Fruit fly (Drosophila melanogaster) whole organism, embryonic: ENCODE results near the gene CG17780.
A peak's percentile ranks its signal among the peaks of the same experiment; 100 is the strongest.

Experiments used
- Abd-B ChIP-seq: fragments of 200-800 bp; sonication (Bioruptor generic); optimal IDR thresholded peaks from 2 replicates; lab custom pipeline; 2018; ENCODE audit warnings: missing biosample characterization, mild to moderate bottlenecking, missing genetic modification characterization, moderate library complexity
- Aef1 ChIP-seq: fragments of 200-800 bp; sonication (Bioruptor generic); IDR thresholded peaks from 3 replicates; pipeline ENCODE4 v1.3.6; 2022; ENCODE audit warnings: missing biosample characterization, missing genetic modification characterization
- Antp ChIP-seq: fragments of 200-800 bp; sonication (Bioruptor generic); optimal IDR thresholded peaks from 3 replicates; lab custom pipeline; 2016; ENCODE audit warnings: missing biosample characterization, missing genetic modification characterization
- Blimp-1 ChIP-seq: fragments of 200-800 bp; sonication (Bioruptor generic); optimal IDR thresholded peaks from 3 replicates; lab custom pipeline; 2018; ENCODE audit warnings: missing biosample characterization, missing genetic modification characterization, mild to moderate bottlenecking, moderate library complexity, missing genetic modification reagents
- CG10274 ChIP-seq: fragments of 200-800 bp; sonication (Bioruptor generic); optimal IDR thresholded peaks from 3 replicates; lab custom pipeline; 2017; ENCODE audit warnings: missing biosample characterization, mild to moderate bottlenecking, missing genetic modification characterization
- CG10431 ChIP-seq: fragments of 200-800 bp; sonication (Bioruptor generic); optimal IDR thresholded peaks from 3 replicates; lab custom pipeline; 2018; ENCODE audit warnings: missing biosample characterization, mild to moderate bottlenecking, missing genetic modification characterization
- CG10462 ChIP-seq: fragments of 200-800 bp; sonication (Bioruptor generic); optimal IDR thresholded peaks from 2 replicates; lab custom pipeline; 2016; ENCODE audit warnings: missing biosample characterization, missing genetic modification characterization
- CG11560 ChIP-seq: fragments of 200-800 bp; sonication (Bioruptor generic); IDR thresholded peaks from 3 replicates; pipeline ENCODE4 v1.3.6; 2022; ENCODE audit warnings: missing biosample characterization, missing genetic modification characterization
- CG12659 ChIP-seq: fragments of 200-800 bp; sonication (Bioruptor generic); optimal IDR thresholded peaks from 3 replicates; lab custom pipeline; 2017; ENCODE audit warnings: mild to moderate bottlenecking, missing biosample characterization, missing genetic modification reagents, missing genetic modification characterization
- CG13287 ChIP-seq: fragments of 200-800 bp; sonication (Bioruptor generic); IDR thresholded peaks from 2 replicates; pipeline ENCODE4 v1.3.6; 2022; ENCODE audit warnings: missing biosample characterization, missing genetic modification characterization; ENCODE audit not compliant: partially characterized antibody
- CG16863 ChIP-seq: fragments of 200-800 bp; sonication (Bioruptor generic); optimal IDR thresholded peaks from 3 replicates; lab custom pipeline; 2016; ENCODE audit warnings: missing biosample characterization, missing genetic modification characterization
- CG1832 ChIP-seq: fragments of 200-800 bp; sonication (Bioruptor generic); optimal IDR thresholded peaks from 2 replicates; lab custom pipeline; 2017; ENCODE audit warnings: missing biosample characterization, mild to moderate bottlenecking, missing genetic modification characterization, inconsistent platforms
- CG18476 ChIP-seq: fragments of 200-800 bp; sonication (Bioruptor generic); optimal IDR thresholded peaks from 2 replicates; lab custom pipeline; 2016; ENCODE audit warnings: missing biosample characterization, mild to moderate bottlenecking, missing genetic modification characterization
- CG18619 ChIP-seq: fragments of 200-800 bp; sonication (Bioruptor generic); optimal IDR thresholded peaks from 3 replicates; lab custom pipeline; 2017; ENCODE audit warnings: missing biosample characterization, mild to moderate bottlenecking, missing genetic modification characterization
- CG30020 ChIP-seq: fragments of 200-800 bp; optimal IDR thresholded peaks from 2 replicates; lab custom pipeline; 2019; ENCODE audit warnings: missing biosample characterization, mild to moderate bottlenecking, missing genetic modification characterization, moderate library complexity
- CG3726 ChIP-seq: fragments of 200-800 bp; sonication (Bioruptor generic); IDR thresholded peaks from 3 replicates; pipeline ENCODE4, ENCODE4 v1.3.6; 2022; ENCODE audit warnings: missing biosample characterization, missing genetic modification characterization
- CG6765 ChIP-seq: fragments of 200-800 bp; sonication (Bioruptor generic); optimal IDR thresholded peaks from 3 replicates; lab custom pipeline; 2017; ENCODE audit warnings: missing biosample characterization, mild to moderate bottlenecking, missing genetic modification characterization
- CG7556 ChIP-seq: fragments of 200-800 bp; sonication (Bioruptor generic); optimal IDR thresholded peaks from 2 replicates; lab custom pipeline; 2017; ENCODE audit warnings: missing biosample characterization, mild to moderate bottlenecking, missing genetic modification characterization
- CG9437 ChIP-seq: fragments of 200-800 bp; sonication (Bioruptor generic); optimal IDR thresholded peaks from 2 replicates; lab custom pipeline; 2018; ENCODE audit warnings: missing biosample characterization, mild to moderate bottlenecking, missing genetic modification characterization
- CG9797 ChIP-seq: fragments of 200-800 bp; sonication (Bioruptor generic); optimal IDR thresholded peaks from 3 replicates; lab custom pipeline; 2018; ENCODE audit warnings: missing biosample characterization, mild to moderate bottlenecking, missing genetic modification characterization
- Dek ChIP-seq: fragments of 200-800 bp; sonication (Bioruptor generic); optimal IDR thresholded peaks from 3 replicates; lab custom pipeline; 2019; ENCODE audit warnings: missing biosample characterization, mild to moderate bottlenecking, missing genetic modification characterization, moderate library complexity
- Dll ChIP-seq: fragments of 200-800 bp; sonication (Bioruptor generic); IDR thresholded peaks from 4 replicates; pipeline ENCODE4 v1.3.6; 2022; ENCODE audit warnings: missing biosample characterization, missing genetic modification characterization; ENCODE audit not compliant: partially characterized antibody
- Doc3 ChIP-seq: fragments of 200-800 bp; sonication (Bioruptor generic); IDR thresholded peaks from 3 replicates; pipeline ENCODE4 v1.3.6; 2022; ENCODE audit warnings: missing biosample characterization, missing genetic modification characterization; ENCODE audit not compliant: partially characterized antibody
- Eip74EF ChIP-seq, 2 experiments: fragments of 200-800 bp in 1 of 2; fragments of >200 bp in 1 of 2; sonication (Bioruptor generic) in 1 of 2; optimal IDR thresholded peaks; 2 replicates each; lab custom pipeline; 2017 to 2019; ENCODE audit warnings: missing biosample characterization in 2 of 2, missing genetic modification characterization in 2 of 2, mild to moderate bottlenecking in 1 of 2, moderate library complexity in 1 of 2
- HLH4C ChIP-seq: fragments of 200-800 bp; sonication (Bioruptor generic); IDR thresholded peaks from 3 replicates; pipeline ENCODE4 v1.3.6; 2022; ENCODE audit warnings: missing biosample characterization, missing genetic modification characterization; ENCODE audit not compliant: partially characterized antibody
- Lhr ChIP-seq: fragments of 200-800 bp; sonication (Bioruptor generic); optimal IDR thresholded peaks from 3 replicates; lab custom pipeline; 2017; ENCODE audit warnings: mild to moderate bottlenecking, missing biosample characterization, missing genetic modification reagents, missing genetic modification characterization
- Lpt ChIP-seq: fragments of >200 bp; optimal IDR thresholded peaks from 2 replicates; lab custom pipeline; 2018; ENCODE audit warnings: missing biosample characterization, missing genetic modification characterization
- MESR4 ChIP-seq: fragments of 200-800 bp; sonication (Bioruptor generic); optimal IDR thresholded peaks from 2 replicates; lab custom pipeline; 2018; ENCODE audit warnings: missing biosample characterization, mild to moderate bottlenecking, missing genetic modification characterization, moderate library complexity
- NK7.1 ChIP-seq: fragments of 200-800 bp; sonication (Bioruptor generic); optimal IDR thresholded peaks from 3 replicates; lab custom pipeline; 2016; ENCODE audit warnings: missing biosample characterization, missing genetic modification characterization
- Nf-YB ChIP-seq: fragments of 200-800 bp; sonication (Bioruptor generic); optimal IDR thresholded peaks from 3 replicates; lab custom pipeline; 2019; ENCODE audit warnings: missing biosample characterization, mild to moderate bottlenecking, missing genetic modification characterization, moderate library complexity
- Spps ChIP-seq: fragments of 200-800 bp; sonication (Bioruptor generic); optimal IDR thresholded peaks from 2 replicates; lab custom pipeline; 2018; ENCODE audit warnings: missing biosample characterization, mild to moderate bottlenecking, missing genetic modification characterization
- YL-1 ChIP-seq: fragments of 200-800 bp; sonication (Bioruptor generic); optimal IDR thresholded peaks from 3 replicates; lab custom pipeline; 2017; ENCODE audit warnings: missing biosample characterization, mild to moderate bottlenecking, missing genetic modification characterization
- bowl ChIP-seq: fragments of 200-800 bp; sonication (Bioruptor generic); IDR thresholded peaks from 2 replicates; pipeline ENCODE4 v1.3.6; 2022; ENCODE audit warnings: missing biosample characterization, missing genetic modification characterization
- btn ChIP-seq: fragments of 200-800 bp; sonication (Bioruptor generic); optimal IDR thresholded peaks from 2 replicates; lab custom pipeline; 2016; ENCODE audit warnings: missing biosample characterization, missing genetic modification characterization
- gcm2 ChIP-seq: fragments of 200-800 bp; sonication (Bioruptor generic); optimal IDR thresholded peaks from 2 replicates; lab custom pipeline; 2016; ENCODE audit warnings: missing biosample characterization, missing genetic modification characterization
- gsb ChIP-seq: fragments of 200-800 bp; sonication (Bioruptor generic); IDR thresholded peaks from 2 replicates; pipeline ENCODE4 v1.3.6; 2022; ENCODE audit warnings: missing biosample characterization, missing genetic modification characterization
- hbn ChIP-seq: fragments of 200-800 bp; sonication (Bioruptor generic); IDR thresholded peaks from 2 replicates; pipeline ENCODE4 v1.3.6; 2022; ENCODE audit warnings: missing biosample characterization, missing genetic modification characterization; ENCODE audit not compliant: partially characterized antibody
- hth ChIP-seq: fragments of >200 bp; optimal IDR thresholded peaks from 2 replicates; lab custom pipeline; 2017; ENCODE audit warnings: inconsistent platforms
- kah ChIP-seq: fragments of 200-800 bp; sonication (Bioruptor generic); optimal IDR thresholded peaks from 2 replicates; lab custom pipeline; 2018; ENCODE audit warnings: missing biosample characterization, mild to moderate bottlenecking, missing genetic modification characterization
- kay ChIP-seq: fragments of 200-800 bp; sonication (Bioruptor generic); optimal IDR thresholded peaks from 2 replicates; lab custom pipeline; 2016; ENCODE audit warnings: missing biosample characterization, missing genetic modification characterization
- knrl ChIP-seq: fragments of 200-800 bp; sonication (Bioruptor generic); IDR thresholded peaks from 3 replicates; pipeline ENCODE4 v1.3.6; 2022; ENCODE audit warnings: missing biosample characterization, missing genetic modification characterization; ENCODE audit not compliant: partially characterized antibody
- otp ChIP-seq: fragments of 200-800 bp; sonication (Bioruptor generic); IDR thresholded peaks from 3 replicates; pipeline ENCODE4, ENCODE4 v1.3.6; 2022; ENCODE audit warnings: missing biosample characterization, missing genetic modification characterization
- pzg ChIP-seq: fragments of 200-800 bp; sonication (Bioruptor generic); optimal IDR thresholded peaks from 3 replicates; lab custom pipeline; 2018; ENCODE audit warnings: missing biosample characterization, mild to moderate bottlenecking, missing genetic modification characterization, moderate library complexity
- ro ChIP-seq: fragments of 200-800 bp; sonication (Bioruptor generic); IDR thresholded peaks from 2 replicates; pipeline ENCODE4 v1.3.6; 2022; ENCODE audit warnings: missing biosample characterization, missing genetic modification characterization
- seq ChIP-seq: fragments of 200-800 bp; sonication (Bioruptor generic); IDR thresholded peaks from 2 replicates; pipeline ENCODE4 v1.3.6; 2022; ENCODE audit warnings: missing biosample characterization, missing genetic modification characterization
- stc ChIP-seq: fragments of 200-800 bp; sonication (Bioruptor generic); IDR thresholded peaks from 2 replicates; pipeline ENCODE4 v1.3.6; 2022; ENCODE audit warnings: missing biosample characterization, missing genetic modification characterization
- stwl ChIP-seq: fragments of 200-800 bp; sonication (Bioruptor generic); optimal IDR thresholded peaks from 3 replicates; lab custom pipeline; 2018; ENCODE audit warnings: missing biosample characterization, mild to moderate bottlenecking, missing genetic modification characterization, moderate library complexity
- tna ChIP-seq: fragments of 200-800 bp; sonication (Bioruptor generic); IDR thresholded peaks from 2 replicates; pipeline ENCODE4 v1.3.6; 2022; ENCODE audit warnings: missing biosample characterization, missing genetic modification characterization; ENCODE audit not compliant: partially characterized antibody
- tup ChIP-seq: fragments of 200-800 bp; sonication (Bioruptor generic); optimal IDR thresholded peaks from 2 replicates; lab custom pipeline; 2016; ENCODE audit warnings: missing biosample characterization, mild to moderate bottlenecking, missing genetic modification characterization, moderate library complexity
- tx ChIP-seq: fragments of 200-800 bp; sonication (Bioruptor generic); optimal IDR thresholded peaks from 2 replicates; lab custom pipeline; 2016; ENCODE audit warnings: missing biosample characterization, missing genetic modification characterization

The CG17780 gene

DNA sequence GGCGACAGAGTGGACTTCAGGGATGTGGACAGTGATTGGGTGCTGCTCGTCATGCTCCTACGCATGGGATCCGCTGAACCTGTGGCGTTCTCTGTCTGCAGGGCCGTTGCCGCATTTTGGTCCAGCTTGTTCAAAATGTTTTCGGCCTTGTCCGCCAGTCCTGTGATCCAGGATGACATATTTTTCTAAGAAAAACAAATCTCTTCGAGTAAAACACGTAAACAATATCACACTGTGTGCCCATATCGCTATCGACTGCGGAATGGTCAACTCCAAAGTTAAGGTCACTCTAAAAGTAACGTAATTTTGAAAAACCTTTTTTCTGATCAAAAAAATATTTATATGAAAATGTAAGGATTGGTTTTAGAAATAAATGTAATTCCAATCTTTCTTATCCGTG, 27.2 kb downstream of the CG17780 start, which contains the start of gene Golgin84 (continued):
- no peak for TF ChIP-seq Blimp-1 (GFP tag; lab: Kevin White, UChicago)
- no peak for TF ChIP-seq ro (GFP tag; lab: Robert Waterston, UW)
- no peak for TF ChIP-seq CG18476 (GFP tag; lab: Kevin White, UChicago)
- TF ChIP-seq CG10462 (GFP tag; lab: Kevin White, UChicago) = no peak
- TF ChIP-seq CG7556 (GFP tag; lab: Kevin White, UChicago) = no peak
- TF ChIP-seq gcm2 (GFP tag; lab: Kevin White, UChicago) = no peak
- TF ChIP-seq Doc3 (GFP tag; lab: Robert Waterston, UW) = no peak
- no peak for TF ChIP-seq otp (GFP tag; lab: Robert Waterston, UW)
- TF ChIP-seq CG1832 (GFP tag; lab: Kevin White, UChicago) = no peak
- no peak for TF ChIP-seq CG10274 (GFP tag; lab: Kevin White, UChicago)
- TF ChIP-seq CG10431 (GFP tag; lab: Kevin White, UChicago) = no peak
- no peak for TF ChIP-seq hth (lab: Kevin White, UChicago)
- TF ChIP-seq CG13287 (GFP tag; lab: Robert Waterston, UW) = peak; percentile 16; the same call in 1 of the 2 replicates
- no peak for TF ChIP-seq btn (GFP tag; lab: Kevin White, UChicago)
- no peak for TF ChIP-seq kay (GFP tag; lab: Kevin White, UChicago)
- TF ChIP-seq Dek (tag; lab: Kevin White, UChicago) = no peak
- no peak for TF ChIP-seq Lpt (GFP tag; lab: Kevin White, UChicago)
- peak; percentile 89 for TF ChIP-seq CG9437 (GFP tag; lab: Kevin White, UChicago)
- peak; percentile 62 for TF ChIP-seq CG9797 (GFP tag; lab: Kevin White, UChicago)
- TF ChIP-seq MESR4 (GFP tag; lab: Kevin White, UChicago) = peak; percentile 59
- TF ChIP-seq Abd-B (GFP tag; lab: Kevin White, UChicago) = no peak
- TF ChIP-seq CG11560 (tag; lab: Robert Waterston, UW) = no peak
- no peak for TF ChIP-seq Nf-YB (GFP tag; lab: Kevin White, UChicago)
- no peak for TF ChIP-seq Aef1
- no peak for TF ChIP-seq tup
- TF ChIP-seq Dll (GFP tag; lab: Robert Waterston, UW) = no peak
- TF ChIP-seq stc (GFP tag; lab: Robert Waterston, UW) = no peak
- no peak for TF ChIP-seq NK7.1 (GFP tag; lab: Kevin White, UChicago)
- TF ChIP-seq CG18619 = no peak
- no peak for TF ChIP-seq bowl
- TF ChIP-seq tx (GFP tag; lab: Kevin White, UChicago) = no peak
- no peak for TF ChIP-seq seq (GFP tag; lab: Robert Waterston, UW)
- TF ChIP-seq CG16863 (GFP tag; lab: Kevin White, UChicago) = no peak
- TF ChIP-seq tna (GFP tag; lab: Robert Waterston, UW) = no peak
- no peak for TF ChIP-seq CG6765 (GFP tag; lab: Kevin White, UChicago)
- TF ChIP-seq Spps (tag; lab: Kevin White, UChicago) = no peak
- TF ChIP-seq stwl (tag; lab: Kevin White, UChicago) = peak; percentile 40
- TF ChIP-seq Antp = no peak
- TF ChIP-seq CG30020 (tag; lab: Kevin White, UChicago) = no peak
- TF ChIP-seq Eip74EF (GFP tag; optimal IDR thresholded peaks at IDR 0.05; lab: Kevin White, UChicago) = no peak
- no peak for TF ChIP-seq knrl
- 0 out of 3 replicates have a peak, but pooled peaks have one; percentile 28 for TF ChIP-seq CG3726 (GFP tag; lab: Robert Waterston, UW)
- no peak for TF ChIP-seq gsb (GFP tag; lab: Robert Waterston, UW)
- no peak for TF ChIP-seq Lhr (GFP tag; lab: Kevin White, UChicago)
- TF ChIP-seq kah (GFP tag; lab: Kevin White, UChicago) = no peak
- no peak for TF ChIP-seq CG12659 (GFP tag; lab: Kevin White, UChicago)
- peak; percentile 26 for TF ChIP-seq YL-1 (GFP tag; lab: Kevin White, UChicago)
- peak; percentile 36 for TF ChIP-seq pzg (GFP tag; lab: Kevin White, UChicago)
- TF ChIP-seq HLH4C (GFP tag; lab: Robert Waterston, UW) = no peak
- TF ChIP-seq hbn (GFP tag; lab: Robert Waterston, UW) = no peak
